Worm (Caenorhabditis elegans): ENCODE results near the gene F18E3.10.

Gene F18E3.10

ce11 chrV:7436509-7436908 lies 12.3 kb upstream of the F18E3.10 start:
- TF ChIP-seq tra-4 (tag; optimal IDR thresholded peaks at IDR 0.05) (no peak), hnd-1 (tag; optimal IDR thresholded peaks at IDR 0.05) (no peak), ceh-36 (tag; optimal IDR thresholded peaks at IDR 0.05) (no peak), flt-1 (GFP tag; IDR thresholded peaks at IDR 0.05) (no peak), aly-1 (tag; optimal IDR thresholded peaks at IDR 0.05) (no peak), ets-7 (tag; optimal IDR thresholded peaks at IDR 0.05) (no peak), hmg-4 (GFP tag; optimal IDR thresholded peaks at IDR 0.05) (no peak), F13C5.2 (tag; optimal IDR thresholded peaks at IDR 0.05) (no peak), tbx-37 (GFP tag; conservative IDR thresholded peaks at IDR 0.05) (no peak), scrt-1 (GFP tag; IDR thresholded peaks at IDR 0.05) (no peak), hmbx-1 (tag; optimal IDR thresholded peaks at IDR 0.05) (no peak), pes-1 (GFP tag; IDR thresholded peaks at IDR 0.05) (no peak), ama-1 (optimal IDR thresholded peaks at IDR 0.05) (no peak), tbx-11 (GFP tag; IDR thresholded peaks at IDR 0.05) (no peak), sea-1 (GFP tag; conservative IDR thresholded peaks at IDR 0.05) (no peak), ceh-13 (GFP tag; optimal IDR thresholded peaks at IDR 0.05) (no peak), B0310.2 (tag; optimal IDR thresholded peaks at IDR 0.05) (no peak)

- TF ChIP-seq tra-4 (tag; optimal IDR thresholded peaks at IDR 0.05) (no peak), sea-1 (GFP tag; conservative IDR thresholded peaks at IDR 0.05) (no peak), F13C5.2 (tag; optimal IDR thresholded peaks at IDR 0.05) (no peak), aly-1 (tag; optimal IDR thresholded peaks at IDR 0.05) (no peak), ets-7 (tag; optimal IDR thresholded peaks at IDR 0.05) (no peak), ceh-13 (GFP tag; optimal IDR thresholded peaks at IDR 0.05) (no peak), hnd-1 (tag; optimal IDR thresholded peaks at IDR 0.05) (no peak), scrt-1 (GFP tag; IDR thresholded peaks at IDR 0.05) (no peak), tbx-11 (GFP tag; IDR thresholded peaks at IDR 0.05) (no peak), ceh-36 (tag; optimal IDR thresholded peaks at IDR 0.05) (no peak), pes-1 (GFP tag; IDR thresholded peaks at IDR 0.05) (no peak), tbx-37 (GFP tag; conservative IDR thresholded peaks at IDR 0.05) (no peak), ama-1 (optimal IDR thresholded peaks at IDR 0.05) (no peak), hmbx-1 (tag; optimal IDR thresholded peaks at IDR 0.05) (no peak), hmg-4 (GFP tag; optimal IDR thresholded peaks at IDR 0.05) (no peak), flt-1 (GFP tag; IDR thresholded peaks at IDR 0.05) (no peak), B0310.2 (tag; optimal IDR thresholded peaks at IDR 0.05) (no peak)
Observed at ce11 chrV:7435376-7436204, 11.4 kb upstream of the F18E3.10 start, which contains the start of the genes ddo-2 and F25E5.8. ddo-2 (minus strand) TSS chrV:7435705. F25E5.8 (plus strand) TSS chrV:7435930.

ce11 chrV:7434805-7435363 lies 10.6 kb upstream of the F18E3.10 start:
- TF ChIP-seq scrt-1 (GFP tag; IDR thresholded peaks at IDR 0.05) (no peak), F13C5.2 (tag; optimal IDR thresholded peaks at IDR 0.05) (no peak), ceh-36 (tag; optimal IDR thresholded peaks at IDR 0.05) (no peak), tra-4 (tag; optimal IDR thresholded peaks at IDR 0.05) (no peak), sea-1 (GFP tag; conservative IDR thresholded peaks at IDR 0.05) (no peak), ceh-13 (GFP tag; optimal IDR thresholded peaks at IDR 0.05) (no peak), tbx-37 (GFP tag; conservative IDR thresholded peaks at IDR 0.05) (no peak)

- TF ChIP-seq scrt-1 (GFP tag; IDR thresholded peaks at IDR 0.05) (no peak), ceh-36 (tag; optimal IDR thresholded peaks at IDR 0.05) (no peak)
Observed at ce11 chrV:7432441-7433146, 8.4 kb upstream of the F18E3.10 start.

- TF ChIP-seq hnd-1 (tag; optimal IDR thresholded peaks at IDR 0.05): no peak
- no peak for TF ChIP-seq flt-1 (GFP tag; IDR thresholded peaks at IDR 0.05)
- TF ChIP-seq sea-1 (GFP tag; conservative IDR thresholded peaks at IDR 0.05): no peak
- no peak for TF ChIP-seq aly-1 (tag; optimal IDR thresholded peaks at IDR 0.05)
- TF ChIP-seq ets-7 (tag; optimal IDR thresholded peaks at IDR 0.05): no peak
- no peak for TF ChIP-seq ceh-36 (tag; optimal IDR thresholded peaks at IDR 0.05)
- TF ChIP-seq F13C5.2 (tag; optimal IDR thresholded peaks at IDR 0.05): no peak
- no peak for TF ChIP-seq scrt-1 (GFP tag; IDR thresholded peaks at IDR 0.05)
- no peak for TF ChIP-seq hmbx-1 (tag; optimal IDR thresholded peaks at IDR 0.05)
- TF ChIP-seq tra-4 (tag; optimal IDR thresholded peaks at IDR 0.05): no peak
- no peak for TF ChIP-seq hmg-4 (GFP tag; optimal IDR thresholded peaks at IDR 0.05)
- TF ChIP-seq ama-1 (optimal IDR thresholded peaks at IDR 0.05): no peak
- no peak for TF ChIP-seq pes-1 (GFP tag; IDR thresholded peaks at IDR 0.05)
Observed at ce11 chrV:7431016-7431415, 6.8 kb upstream of the F18E3.10 start, which contains the start of gene srw-71. srw-71 (minus strand) TSS chrV:7431116.

ce11 chrV:7428880-7429279 lies 4.6 kb upstream of the F18E3.10 start, which contains the start of gene srw-69:
srw-69 (minus strand) TSS chrV:7428980.
- TF ChIP-seq flt-1 (GFP tag; IDR thresholded peaks at IDR 0.05) (no peak), aly-1 (tag; optimal IDR thresholded peaks at IDR 0.05) (no peak), hnd-1 (tag; optimal IDR thresholded peaks at IDR 0.05) (no peak), hmbx-1 (tag; optimal IDR thresholded peaks at IDR 0.05) (no peak), tra-4 (tag; optimal IDR thresholded peaks at IDR 0.05) (no peak), F13C5.2 (tag; optimal IDR thresholded peaks at IDR 0.05) (no peak), hmg-4 (GFP tag; optimal IDR thresholded peaks at IDR 0.05) (no peak), tbx-11 (GFP tag; IDR thresholded peaks at IDR 0.05) (no peak), scrt-1 (GFP tag; IDR thresholded peaks at IDR 0.05) (no peak), ets-7 (tag; optimal IDR thresholded peaks at IDR 0.05) (no peak), ceh-36 (tag; optimal IDR thresholded peaks at IDR 0.05) (no peak), ama-1 (optimal IDR thresholded peaks at IDR 0.05) (no peak), sea-1 (GFP tag; conservative IDR thresholded peaks at IDR 0.05) (no peak), tbx-37 (GFP tag; conservative IDR thresholded peaks at IDR 0.05) (no peak), pes-1 (GFP tag; IDR thresholded peaks at IDR 0.05) (no peak), ceh-13 (GFP tag; optimal IDR thresholded peaks at IDR 0.05) (no peak), B0310.2 (tag; optimal IDR thresholded peaks at IDR 0.05) (no peak)

Measured in whole organism, early embryonic.